Worm (Caenorhabditis elegans) whole organism, L2 larva: ENCODE measurements around the gene Y34F4.3.

Experiments used
- C34F6.9 ChIP-seq: fragments of 150-350 bp; optimal IDR thresholded peaks from 2 replicates; lab custom pipeline; 2014; ENCODE audit warnings: missing biosample characterization, missing genetic modification characterization
- F13H6.1 ChIP-seq: sonication (generic microtip); optimal IDR thresholded peaks from 2 replicates; lab custom pipeline; 2016; ENCODE audit warnings: missing genetic modification characterization, missing compliant biosample characterization
- R02D3.7 ChIP-seq: fragments of 150-350 bp; optimal IDR thresholded peaks from 2 replicates; lab custom pipeline; 2014; ENCODE audit warnings: missing biosample characterization, missing genetic modification characterization
- Y55F3AM.14 ChIP-seq: fragments of 200-800 bp; sonication (Bioruptor generic); optimal IDR thresholded peaks from 2 replicates; lab custom pipeline; 2018; ENCODE audit warnings: mild to moderate bottlenecking, missing genetic modification characterization, missing compliant biosample characterization
- ZK546.5 ChIP-seq: sonication (generic microtip); optimal IDR thresholded peaks from 2 replicates; lab custom pipeline; 2017; ENCODE audit warnings: missing biosample characterization, missing genetic modification characterization
- aly-2 ChIP-seq: fragments of 150-350 bp; optimal IDR thresholded peaks from 2 replicates; lab custom pipeline; 2014; ENCODE audit warnings: missing biosample characterization, missing genetic modification characterization
- ama-1 ChIP-seq: fragments of 150-350 bp; optimal IDR thresholded peaks from 2 replicates; lab custom pipeline; 2018; ENCODE audit warnings: inconsistent platforms
- blmp-1 ChIP-seq: sonication (generic microtip); optimal IDR thresholded peaks from 2 replicates; lab custom pipeline; 2017; ENCODE audit warnings: missing genetic modification characterization, mild to moderate bottlenecking, missing compliant biosample characterization, antibody characterized with exemption, moderate library complexity; ENCODE audit not compliant: insufficient read depth
- ceh-82 ChIP-seq: fragments of 150-350 bp; optimal IDR thresholded peaks from 2 replicates; lab custom pipeline; 2014; ENCODE audit warnings: missing biosample characterization, missing genetic modification characterization
- crh-2 ChIP-seq: sonication (generic microtip); optimal IDR thresholded peaks from 2 replicates; lab custom pipeline; 2017; ENCODE audit warnings: missing biosample characterization, missing genetic modification characterization
- dmd-4 ChIP-seq: sonication (generic microtip); optimal IDR thresholded peaks from 2 replicates; lab custom pipeline; 2017; ENCODE audit warnings: missing biosample characterization, missing genetic modification characterization
- elt-1 ChIP-seq: fragments of 150-350 bp; optimal IDR thresholded peaks from 2 replicates; lab custom pipeline; 2014; ENCODE audit warnings: missing biosample characterization, missing genetic modification characterization
- elt-3 ChIP-seq: sonication (generic microtip); optimal IDR thresholded peaks from 2 replicates; lab custom pipeline; 2017; ENCODE audit warnings: missing biosample characterization, missing genetic modification characterization
- fos-1 ChIP-seq: fragments of 150-350 bp; optimal IDR thresholded peaks from 2 replicates; lab custom pipeline; 2014; ENCODE audit warnings: missing biosample characterization, missing genetic modification characterization
- gmeb-1 ChIP-seq: fragments of 150-350 bp; optimal IDR thresholded peaks from 2 replicates; lab custom pipeline; 2014; ENCODE audit warnings: missing biosample characterization, missing genetic modification characterization
- lin-11 ChIP-seq: fragments of 150-350 bp; sonication (generic microtip); optimal IDR thresholded peaks from 2 replicates; lab custom pipeline; 2014; ENCODE audit warnings: missing biosample characterization, missing genetic modification characterization, inconsistent platforms, mixed read lengths
- lin-13 ChIP-seq: fragments of 150-350 bp; optimal IDR thresholded peaks from 2 replicates; lab custom pipeline; 2014; ENCODE audit warnings: missing biosample characterization, missing genetic modification reagents, missing genetic modification characterization
- lin-39 ChIP-seq: fragments of 150-350 bp; optimal IDR thresholded peaks from 2 replicates; lab custom pipeline; 2014; ENCODE audit warnings: missing biosample characterization, missing genetic modification reagents, missing genetic modification characterization
- lsy-2 ChIP-seq, 2 experiments: fragments of 150-350 bp in 1 of 2; sonication (generic microtip) in 1 of 2; optimal IDR thresholded peaks; 2 replicates each; lab custom pipeline; 2014 to 2017; ENCODE audit warnings: missing biosample characterization in 2 of 2, missing genetic modification characterization in 2 of 2
- mbf-1 ChIP-seq: sonication (generic microtip); optimal IDR thresholded peaks from 2 replicates; lab custom pipeline; 2017; ENCODE audit warnings: missing biosample characterization, missing genetic modification characterization
- nhr-10 ChIP-seq: sonication (generic microtip); optimal IDR thresholded peaks from 2 replicates; lab custom pipeline; 2017; ENCODE audit warnings: missing biosample characterization, missing genetic modification characterization
- nhr-12 ChIP-seq: fragments of 150-350 bp; optimal IDR thresholded peaks from 2 replicates; lab custom pipeline; 2014; ENCODE audit warnings: missing biosample characterization, missing genetic modification characterization
- nhr-129 ChIP-seq: fragments of 150-350 bp; optimal IDR thresholded peaks from 2 replicates; lab custom pipeline; 2014; ENCODE audit warnings: missing biosample characterization, missing genetic modification characterization
- nhr-21 ChIP-seq: fragments of 150-350 bp; optimal IDR thresholded peaks from 2 replicates; lab custom pipeline; 2014; ENCODE audit warnings: missing biosample characterization, missing genetic modification characterization
- nhr-23 ChIP-seq: fragments of 150-350 bp; optimal IDR thresholded peaks from 2 replicates; lab custom pipeline; 2014; ENCODE audit warnings: missing biosample characterization, missing genetic modification reagents, missing genetic modification characterization
- nhr-237 ChIP-seq: fragments of 150-350 bp; optimal IDR thresholded peaks from 2 replicates; lab custom pipeline; 2014; ENCODE audit warnings: missing biosample characterization, missing genetic modification characterization
- nhr-25 ChIP-seq: fragments of 150-350 bp; sonication (generic microtip); optimal IDR thresholded peaks from 3 replicates; lab custom pipeline; 2014; ENCODE audit warnings: missing biosample characterization, missing genetic modification characterization
- peb-1 ChIP-seq: fragments of 150-350 bp; optimal IDR thresholded peaks from 2 replicates; lab custom pipeline; 2014; ENCODE audit warnings: missing biosample characterization, missing genetic modification characterization
- skn-1 ChIP-seq: sonication (generic microtip); optimal IDR thresholded peaks from 2 replicates; lab custom pipeline; 2017; ENCODE audit warnings: missing biosample characterization, missing genetic modification characterization
- sma-9 ChIP-seq, 2 experiments: fragments of 150-350 bp in 1 of 2; sonication (generic microtip) in 1 of 2; optimal IDR thresholded peaks; 2 replicates each; lab custom pipeline; 2014 to 2016; ENCODE audit warnings: missing genetic modification characterization in 2 of 2, mild to moderate bottlenecking in 1 of 2, missing biosample characterization in 1 of 2, missing compliant biosample characterization in 1 of 2, missing genetic modification reagents in 1 of 2, moderate library complexity in 1 of 2
- snpc-4 ChIP-seq: fragments of 150-350 bp; optimal IDR thresholded peaks from 2 replicates; lab custom pipeline; 2014; ENCODE audit warnings: missing biosample characterization, missing genetic modification characterization
- unc-39 ChIP-seq: fragments of 150-350 bp; optimal IDR thresholded peaks from 2 replicates; lab custom pipeline; 2014; ENCODE audit warnings: missing biosample characterization, missing genetic modification characterization
- unc-55 ChIP-seq: fragments of 150-350 bp; sonication (generic microtip); optimal IDR thresholded peaks from 3 replicates; lab custom pipeline; 2014; ENCODE audit warnings: missing biosample characterization, missing genetic modification reagents, missing genetic modification characterization
- ztf-1 ChIP-seq: fragments of 200-800 bp; sonication (Bioruptor generic); conservative IDR thresholded peaks from 2 replicates; pipeline ENCODE4 v1.3.6; 2022; ENCODE audit warnings: missing genetic modification characterization, missing compliant biosample characterization
- ztf-11 ChIP-seq: sonication (generic microtip); optimal IDR thresholded peaks from 2 replicates; lab custom pipeline; 2017; ENCODE audit warnings: missing biosample characterization, missing genetic modification characterization
- ztf-4 ChIP-seq: fragments of 150-350 bp; optimal IDR thresholded peaks from 2 replicates; lab custom pipeline; 2014; ENCODE audit warnings: missing biosample characterization, missing genetic modification characterization

Y34F4.3 gene

DNA sequence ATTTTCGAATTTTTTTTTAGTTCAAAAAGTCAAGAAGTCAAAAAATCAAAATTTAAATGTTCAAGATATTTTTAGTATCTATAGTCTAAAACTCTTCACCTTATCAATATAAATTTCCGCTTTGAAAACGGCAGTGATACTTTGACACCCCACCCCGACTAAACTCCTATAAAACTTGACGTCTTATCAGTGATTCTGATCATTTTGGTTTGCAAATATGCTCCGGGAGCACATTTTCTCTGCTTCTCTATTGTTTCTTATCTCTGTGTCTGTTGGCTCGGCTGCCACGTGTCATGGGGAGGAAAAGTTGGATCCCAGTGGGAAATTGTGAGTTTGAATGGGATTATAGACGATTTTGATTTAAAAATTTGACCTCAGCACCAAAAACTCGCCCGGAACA lies 13.5 kb downstream of the Y34F4.3 start, which contains the start of gene clec-150:
clec-150 (plus strand) TSS at position 198 of the 400 bp plus-strand sequence.
- TF ChIP-seq aly-2 (no peak), gmeb-1 (tag; lab: Kevin White, UChicago) (peak; percentile 46), mbf-1 (tag; lab: Kevin White, UChicago) (no peak), fos-1 (tag; lab: Kevin White, UChicago) (peak; percentile 70), lsy-2 (tag; optimal IDR thresholded peaks at IDR 0.05; lab: Kevin White, UChicago) (no peak), ZK546.5 (tag; lab: Kevin White, UChicago) (no peak), nhr-129 (tag; lab: Kevin White, UChicago) (no peak), dmd-4 (tag; lab: Kevin White, UChicago) (no peak), nhr-237 (tag; lab: Kevin White, UChicago) (no peak), F13H6.1 (tag; lab: Kevin White, UChicago) (no peak), ztf-4 (tag; lab: Kevin White, UChicago) (no peak), C34F6.9 (tag; lab: Kevin White, UChicago) (no peak), ceh-82 (no peak), skn-1 (tag; lab: Kevin White, UChicago) (no peak), crh-2 (tag; lab: Kevin White, UChicago) (peak; percentile 91), blmp-1 (no peak), lin-13 (GFP tag; lab: Kevin White, UChicago) (no peak)

DNA sequence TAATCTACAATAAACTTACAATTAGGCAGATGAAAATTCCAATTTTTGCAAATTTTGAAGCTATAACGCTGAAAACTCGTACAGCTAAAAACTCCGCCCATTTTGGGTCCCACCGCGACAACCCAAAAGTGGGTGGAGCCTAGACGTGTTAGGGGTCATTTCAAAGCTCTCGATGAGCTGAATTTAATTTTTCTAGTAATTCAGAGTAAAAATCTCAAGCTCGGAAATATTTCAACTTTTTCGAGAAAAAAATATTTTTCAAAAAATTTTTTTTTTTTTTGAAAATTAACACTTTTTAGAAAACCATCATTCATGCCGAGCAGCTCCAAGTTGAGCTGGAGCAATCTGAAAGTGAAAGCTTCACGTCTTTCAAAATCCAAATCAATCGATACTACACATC lies 14.7 kb downstream of the Y34F4.3 start, which contains the start of gene R06B10.7:
R06B10.7 (minus strand) TSS at position 101 of the 400 bp plus-strand sequence.
- no peak for TF ChIP-seq sma-9 (GFP tag; optimal IDR thresholded peaks at IDR 0.05; lab: Kevin White, UChicago)
- TF ChIP-seq sma-9 (tag; optimal IDR thresholded peaks at IDR 0.05; lab: Kevin White, UChicago), result no peak
- TF ChIP-seq aly-2, result no peak
- TF ChIP-seq R02D3.7 (tag; lab: Kevin White, UChicago), result no peak
- no peak for TF ChIP-seq unc-55 (GFP tag; lab: Kevin White, UChicago)
- no peak for TF ChIP-seq ztf-11 (tag; lab: Kevin White, UChicago)
- TF ChIP-seq ztf-4 (tag; lab: Kevin White, UChicago), result no peak
- no peak for TF ChIP-seq ama-1 (lab: Kevin White, UChicago)
- TF ChIP-seq snpc-4 (tag; lab: Kevin White, UChicago), result no peak
- no peak for TF ChIP-seq nhr-237 (tag; lab: Kevin White, UChicago)
- no peak for TF ChIP-seq nhr-10 (tag; lab: Kevin White, UChicago)

DNA sequence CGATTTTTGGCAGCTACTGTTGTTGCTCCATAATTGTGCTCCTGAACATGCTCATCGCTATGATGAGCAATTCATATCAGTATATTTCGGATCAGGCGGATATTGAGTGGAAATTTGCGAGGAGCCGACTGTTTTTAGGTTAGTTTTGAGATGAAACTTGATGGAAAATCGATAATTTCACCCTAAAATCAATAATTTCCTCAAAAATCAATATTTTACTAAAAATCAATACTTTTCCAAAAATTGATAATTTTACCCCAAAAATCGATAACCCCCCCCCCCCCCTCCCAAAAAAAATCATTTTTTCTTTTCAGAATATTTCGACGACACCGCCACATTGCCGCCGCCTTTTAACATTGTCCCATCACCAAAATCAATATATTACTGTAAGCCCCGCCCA lies 17.1 kb downstream of the Y34F4.3 start:
- TF ChIP-seq elt-3 (tag; lab: Kevin White, UChicago) (no peak), nhr-237 (tag; lab: Kevin White, UChicago) (no peak), dmd-4 (tag; lab: Kevin White, UChicago) (no peak), nhr-25 (tag; lab: Kevin White, UChicago) (no peak), Y55F3AM.14 (GFP tag; lab: Kevin White, UChicago) (no peak), peb-1 (no peak), crh-2 (tag; lab: Kevin White, UChicago) (no peak), lin-39 (no peak)

ce11 chrIII:996564-996963 lies 19.4 kb downstream of the Y34F4.3 start:
- TF ChIP-seq elt-3 (tag; lab: Kevin White, UChicago) (no peak), nhr-23 (tag; lab: Kevin White, UChicago) (no peak)

- TF ChIP-seq ama-1 (lab: Kevin White, UChicago), result no peak
- TF ChIP-seq C34F6.9 (tag; lab: Kevin White, UChicago), result no peak
- no peak for TF ChIP-seq crh-2 (tag; lab: Kevin White, UChicago)
- no peak for TF ChIP-seq gmeb-1 (tag; lab: Kevin White, UChicago)
- TF ChIP-seq ztf-1 (GFP tag; lab: Robert Waterston, UW), result no peak
- TF ChIP-seq elt-1 (tag; lab: Kevin White, UChicago), result no peak
- TF ChIP-seq unc-39 (tag; lab: Kevin White, UChicago), result no peak
- TF ChIP-seq peb-1, result no peak
- TF ChIP-seq nhr-12 (tag; lab: Kevin White, UChicago), result no peak
- TF ChIP-seq dmd-4 (tag; lab: Kevin White, UChicago), result no peak
- no peak for TF ChIP-seq ztf-11 (tag; lab: Kevin White, UChicago)
- TF ChIP-seq lin-11 (tag; lab: Kevin White, UChicago), result no peak
- no peak for TF ChIP-seq elt-3 (tag; lab: Kevin White, UChicago)
- TF ChIP-seq mbf-1 (tag; lab: Kevin White, UChicago), result no peak
- TF ChIP-seq nhr-21, result no peak
- TF ChIP-seq Y55F3AM.14 (GFP tag; lab: Kevin White, UChicago), result no peak
Observed at ce11 chrIII:991581-991980, 24.4 kb downstream of the Y34F4.3 start, which contains the start of gene trp-2. Gene trp-2 (plus strand): TSS chrIII:991881.
